Fruit fly (Drosophila melanogaster) whole organism, embryonic: ENCODE data around the gene CG3347.
A peak's percentile ranks its signal among the peaks of the same experiment; 100 is the strongest.

Experiments used
- B-H1 ChIP-seq: fragments of 200-800 bp; sonication (Bioruptor generic); IDR thresholded peaks from 3 replicates; pipeline ENCODE4 v1.3.6; 2022; ENCODE audit warnings: missing biosample characterization, missing genetic modification characterization
- C15 ChIP-seq: fragments of 200-800 bp; sonication (Bioruptor generic); IDR thresholded peaks from 3 replicates; pipeline ENCODE4 v1.3.6; 2022; ENCODE audit warnings: missing biosample characterization, missing genetic modification characterization
- CG10267 ChIP-seq: fragments of 200-800 bp; sonication (Bioruptor generic); optimal IDR thresholded peaks from 2 replicates; lab custom pipeline; 2018; ENCODE audit warnings: missing biosample characterization, mild to moderate bottlenecking, missing genetic modification characterization, moderate library complexity
- CG10654 ChIP-seq: fragments of 200-800 bp; sonication (Bioruptor generic); optimal IDR thresholded peaks from 2 replicates; lab custom pipeline; 2016; ENCODE audit warnings: missing biosample characterization, missing genetic modification characterization
- CG11085 ChIP-seq: fragments of 200-800 bp; sonication (Bioruptor generic); IDR thresholded peaks from 2 replicates; pipeline ENCODE4 v1.3.6; 2022; ENCODE audit warnings: missing biosample characterization, missing genetic modification characterization
- CG11723 ChIP-seq: fragments of 200-800 bp; sonication (Bioruptor generic); optimal IDR thresholded peaks from 2 replicates; lab custom pipeline; 2017; ENCODE audit warnings: missing biosample characterization, mild to moderate bottlenecking, missing genetic modification characterization
- CG12071 ChIP-seq: fragments of 200-800 bp; sonication (Bioruptor generic); optimal IDR thresholded peaks from 3 replicates; lab custom pipeline; 2018; ENCODE audit warnings: missing biosample characterization, mild to moderate bottlenecking, missing genetic modification characterization
- CG12219 ChIP-seq: fragments of 200-800 bp; sonication (Bioruptor generic); optimal IDR thresholded peaks from 3 replicates; lab custom pipeline; 2018; ENCODE audit warnings: missing biosample characterization, mild to moderate bottlenecking, missing genetic modification characterization
- CG12299 ChIP-seq: fragments of 200-800 bp; sonication (Bioruptor generic); optimal IDR thresholded peaks from 2 replicates; lab custom pipeline; 2018; ENCODE audit warnings: missing biosample characterization, mild to moderate bottlenecking, missing genetic modification characterization
- CG1792 ChIP-seq: fragments of 200-800 bp; sonication (Bioruptor generic); optimal IDR thresholded peaks from 2 replicates; lab custom pipeline; 2016; ENCODE audit warnings: missing biosample characterization, missing genetic modification characterization
- CG18476 ChIP-seq: fragments of 200-800 bp; sonication (Bioruptor generic); optimal IDR thresholded peaks from 2 replicates; lab custom pipeline; 2016; ENCODE audit warnings: missing biosample characterization, mild to moderate bottlenecking, missing genetic modification characterization
- CG18599 ChIP-seq: fragments of 200-800 bp; sonication (Bioruptor generic); optimal IDR thresholded peaks from 3 replicates; lab custom pipeline; 2017; ENCODE audit warnings: missing biosample characterization, missing genetic modification characterization, mild to moderate bottlenecking, moderate library complexity, missing genetic modification reagents
- CG18764 ChIP-seq: fragments of 200-800 bp; sonication (Bioruptor generic); optimal IDR thresholded peaks from 3 replicates; lab custom pipeline; 2016; ENCODE audit warnings: missing biosample characterization, missing genetic modification characterization
- CG31365 ChIP-seq: fragments of 200-800 bp; sonication (Bioruptor generic); optimal IDR thresholded peaks from 2 replicates; lab custom pipeline; 2018; ENCODE audit warnings: missing biosample characterization, mild to moderate bottlenecking, missing genetic modification characterization
- CG32772 ChIP-seq: fragments of 200-800 bp; sonication (Bioruptor generic); IDR thresholded peaks from 2 replicates; pipeline ENCODE4 v1.3.6; 2022; ENCODE audit warnings: missing biosample characterization, missing genetic modification characterization
- CG3281 ChIP-seq: fragments of 200-800 bp; sonication (Bioruptor generic); optimal IDR thresholded peaks from 3 replicates; lab custom pipeline; 2017; ENCODE audit warnings: missing biosample characterization, mild to moderate bottlenecking, missing genetic modification characterization
- CG6175 ChIP-seq: fragments of 200-800 bp; sonication (Bioruptor generic); IDR thresholded peaks from 3 replicates; pipeline ENCODE4 v1.3.6; 2022; ENCODE audit warnings: missing biosample characterization, missing genetic modification characterization
- CG6654 ChIP-seq: fragments of 200-800 bp; sonication (Bioruptor generic); optimal IDR thresholded peaks from 2 replicates; lab custom pipeline; 2017; ENCODE audit warnings: missing biosample characterization, mild to moderate bottlenecking, missing genetic modification characterization
- CG7839 ChIP-seq: fragments of 200-800 bp; sonication (Bioruptor generic); optimal IDR thresholded peaks from 3 replicates; lab custom pipeline; 2018; ENCODE audit warnings: missing biosample characterization, mild to moderate bottlenecking, missing genetic modification characterization, moderate library complexity
- CG9932 ChIP-seq: fragments of 200-800 bp; sonication (Bioruptor generic); IDR thresholded peaks from 2 replicates; pipeline ENCODE4 v1.3.6; 2022; ENCODE audit warnings: missing biosample characterization, missing genetic modification characterization
- CHES-1-like ChIP-seq: fragments of 200-800 bp; sonication (Bioruptor generic); optimal IDR thresholded peaks from 2 replicates; lab custom pipeline; 2016; ENCODE audit warnings: missing biosample characterization, missing genetic modification characterization
- CTCF ChIP-seq: fragments of 200-800 bp; sonication (Bioruptor generic); optimal IDR thresholded peaks from 2 replicates; lab custom pipeline; 2017; ENCODE audit warnings: missing biosample characterization, mild to moderate bottlenecking, missing genetic modification characterization, moderate library complexity
- Dek ChIP-seq: fragments of 200-800 bp; sonication (Bioruptor generic); optimal IDR thresholded peaks from 3 replicates; lab custom pipeline; 2019; ENCODE audit warnings: missing biosample characterization, mild to moderate bottlenecking, missing genetic modification characterization, moderate library complexity
- Dfd ChIP-seq, 2 experiments: fragments of >200 bp; optimal IDR thresholded peaks; 2 replicates each; lab custom pipeline; 2017; ENCODE audit warnings: missing biosample characterization in 2 of 2, missing genetic modification characterization in 2 of 2
- Gsc ChIP-seq: fragments of 200-800 bp; sonication (Bioruptor generic); IDR thresholded peaks from 2 replicates; pipeline ENCODE4 v1.3.6; 2022; ENCODE audit warnings: missing biosample characterization, missing genetic modification characterization
- HHEX ChIP-seq: fragments of 200-800 bp; sonication (Bioruptor generic); optimal IDR thresholded peaks from 3 replicates; lab custom pipeline; 2017; ENCODE audit warnings: missing biosample characterization, mild to moderate bottlenecking, missing genetic modification characterization, missing genetic modification reagents
- Hr3 ChIP-seq: fragments of 200-800 bp; sonication (Bioruptor generic); optimal IDR thresholded peaks from 3 replicates; lab custom pipeline; 2016; ENCODE audit warnings: missing biosample characterization, missing genetic modification characterization
- MBD-R2 ChIP-seq: fragments of 200-800 bp; sonication (Bioruptor generic); IDR thresholded peaks from 2 replicates; pipeline ENCODE4 v1.3.6; 2022; ENCODE audit warnings: missing biosample characterization, missing genetic modification characterization
- MTF-1 ChIP-seq: fragments of 200-800 bp; sonication (Bioruptor generic); optimal IDR thresholded peaks from 2 replicates; lab custom pipeline; 2018; ENCODE audit warnings: missing biosample characterization, mild to moderate bottlenecking, missing genetic modification characterization, borderline replicate concordance
- Mrtf ChIP-seq: fragments of 200-800 bp; sonication (Bioruptor generic); IDR thresholded peaks from 3 replicates; pipeline ENCODE4 v1.3.6; 2022; ENCODE audit warnings: missing biosample characterization, missing genetic modification characterization
- NfI ChIP-seq: fragments of 200-800 bp; sonication (Bioruptor generic); optimal IDR thresholded peaks from 3 replicates; lab custom pipeline; 2018; ENCODE audit warnings: missing biosample characterization, mild to moderate bottlenecking, missing genetic modification characterization, moderate library complexity
- Opbp ChIP-seq: fragments of 200-800 bp; sonication (Bioruptor generic); IDR thresholded peaks from 3 replicates; pipeline ENCODE4 v1.3.6; 2022; ENCODE audit warnings: missing biosample characterization, missing genetic modification characterization; ENCODE audit not compliant: partially characterized antibody
- Rx ChIP-seq: fragments of 200-800 bp; sonication (Bioruptor generic); IDR thresholded peaks from 2 replicates; pipeline ENCODE4 v1.3.6; 2022; ENCODE audit warnings: missing biosample characterization, missing genetic modification characterization
- Sox100B ChIP-seq: fragments of 200-800 bp; sonication (Bioruptor generic); optimal IDR thresholded peaks from 3 replicates; lab custom pipeline; 2018; ENCODE audit warnings: missing biosample characterization, mild to moderate bottlenecking, missing genetic modification characterization
- Sry-δ ChIP-seq: fragments of 200-800 bp; sonication (Bioruptor generic); optimal IDR thresholded peaks from 2 replicates; lab custom pipeline; 2016; ENCODE audit warnings: missing biosample characterization, missing genetic modification characterization
- TFAM ChIP-seq: fragments of 200-800 bp; sonication (Bioruptor generic); optimal IDR thresholded peaks from 2 replicates; lab custom pipeline; 2017; ENCODE audit warnings: missing biosample characterization, missing genetic modification characterization, inconsistent platforms
- ara ChIP-seq: fragments of 200-800 bp; sonication (Bioruptor generic); IDR thresholded peaks from 2 replicates; pipeline ENCODE4 v1.3.6; 2022; ENCODE audit warnings: missing biosample characterization, missing genetic modification characterization
- cg ChIP-seq: fragments of 200-800 bp; sonication (Bioruptor generic); optimal IDR thresholded peaks from 3 replicates; lab custom pipeline; 2019; ENCODE audit warnings: missing biosample characterization, mild to moderate bottlenecking, missing genetic modification characterization, moderate library complexity
- chm ChIP-seq: fragments of 200-800 bp; sonication (Bioruptor generic); IDR thresholded peaks from 2 replicates; pipeline ENCODE4 v1.3.6; 2022; ENCODE audit warnings: missing biosample characterization, missing genetic modification characterization
- ewg ChIP-seq: fragments of 200-800 bp; sonication (Bioruptor generic); optimal IDR thresholded peaks from 3 replicates; lab custom pipeline; 2017; ENCODE audit warnings: mild to moderate bottlenecking, missing biosample characterization, missing genetic modification reagents, missing genetic modification characterization
- gcm2 ChIP-seq: fragments of 200-800 bp; sonication (Bioruptor generic); optimal IDR thresholded peaks from 2 replicates; lab custom pipeline; 2016; ENCODE audit warnings: missing biosample characterization, missing genetic modification characterization
- gem ChIP-seq: fragments of 200-800 bp; sonication (Bioruptor generic); optimal IDR thresholded peaks from 2 replicates; lab custom pipeline; 2019; ENCODE audit warnings: missing biosample characterization, mild to moderate bottlenecking, missing genetic modification characterization, moderate library complexity
- inv ChIP-seq: fragments of 200-800 bp; sonication (Bioruptor generic); IDR thresholded peaks from 2 replicates; pipeline ENCODE4 v1.3.6; 2022; ENCODE audit warnings: missing biosample characterization, missing genetic modification characterization; ENCODE audit not compliant: partially characterized antibody
- lab ChIP-seq: fragments of 200-800 bp; sonication (Bioruptor generic); optimal IDR thresholded peaks from 3 replicates; lab custom pipeline; 2017; ENCODE audit warnings: missing biosample characterization, missing genetic modification characterization, mild to moderate bottlenecking, moderate library complexity, missing genetic modification reagents
- oc ChIP-seq: fragments of 200-800 bp; sonication (Bioruptor generic); optimal IDR thresholded peaks from 2 replicates; lab custom pipeline; 2018; ENCODE audit warnings: missing biosample characterization, mild to moderate bottlenecking, missing genetic modification characterization, moderate library complexity
- pfk ChIP-seq: fragments of 200-800 bp; sonication (Bioruptor generic); optimal IDR thresholded peaks from 2 replicates; lab custom pipeline; 2018; ENCODE audit warnings: missing biosample characterization, mild to moderate bottlenecking, missing genetic modification characterization, moderate library complexity
- pzg ChIP-seq: fragments of 200-800 bp; sonication (Bioruptor generic); optimal IDR thresholded peaks from 3 replicates; lab custom pipeline; 2018; ENCODE audit warnings: missing biosample characterization, mild to moderate bottlenecking, missing genetic modification characterization, moderate library complexity
- ranshi ChIP-seq: fragments of 200-800 bp; sonication (Bioruptor generic); IDR thresholded peaks from 2 replicates; pipeline ENCODE4 v1.3.6; 2022; ENCODE audit warnings: missing biosample characterization, missing genetic modification characterization
- row ChIP-seq: fragments of 200-800 bp; sonication (Bioruptor generic); IDR thresholded peaks from 3 replicates; pipeline ENCODE4 v1.3.6; 2022; ENCODE audit warnings: missing biosample characterization, missing genetic modification characterization
- schlank ChIP-seq: fragments of 200-800 bp; sonication (Bioruptor generic); optimal IDR thresholded peaks from 2 replicates; lab custom pipeline; 2018; ENCODE audit warnings: missing biosample characterization, mild to moderate bottlenecking, missing genetic modification characterization
- tap ChIP-seq: fragments of 200-800 bp; optimal IDR thresholded peaks from 3 replicates; lab custom pipeline; 2019; ENCODE audit warnings: missing biosample characterization, mild to moderate bottlenecking, missing genetic modification characterization, moderate library complexity

The CG3347 gene

dm6 chr2L:3269137-3269536 lies at the start of gene CG3347:
Gene CG3347, plus strand, starts transcription at chr2L:3269437.
- TF ChIP-seq Sox100B (no peak), Rx (GFP tag; lab: Robert Waterston, UW) (no peak), CG6175 (GFP tag; lab: Robert Waterston, UW) (no peak), CG18476 (GFP tag; lab: Kevin White, UChicago) (no peak), pfk (GFP tag; lab: Kevin White, UChicago) (no peak), inv (GFP tag; lab: Robert Waterston, UW) (no peak), TFAM (GFP tag; lab: Kevin White, UChicago) (no peak), gem (no peak), pzg (GFP tag; lab: Kevin White, UChicago) (no peak), CG11723 (GFP tag; lab: Kevin White, UChicago) (no peak), CHES-1-like (GFP tag; lab: Kevin White, UChicago) (no peak), CG9932 (GFP tag; lab: Robert Waterston, UW) (no peak), CG12071 (no peak), chm (GFP tag; lab: Robert Waterston, UW) (no peak)

DNA sequence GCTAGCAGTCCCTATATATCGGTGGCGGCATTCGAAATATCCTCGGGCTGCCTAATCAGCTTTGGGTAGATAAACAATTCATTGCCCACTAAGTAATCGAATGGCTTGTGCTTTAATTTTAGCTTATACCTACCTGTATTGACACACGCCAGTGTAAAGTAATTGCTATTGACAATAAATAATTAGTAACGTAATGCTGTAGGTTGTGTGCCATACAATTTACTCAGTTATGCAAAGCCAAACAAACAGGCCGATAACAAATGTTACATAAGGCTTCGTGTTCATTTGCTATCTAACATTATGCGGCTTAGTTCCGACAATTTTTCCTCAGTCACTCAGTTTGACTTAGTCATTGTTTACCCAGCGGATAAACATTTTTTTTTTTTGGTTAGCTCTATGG lies 40.5 kb upstream of the CG3347 start:
- TF ChIP-seq Gsc (GFP tag; lab: Robert Waterston, UW) (no peak), MTF-1 (peak; percentile 61), MBD-R2 (GFP tag; lab: Robert Waterston, UW) (no peak), CG11085 (GFP tag; lab: Robert Waterston, UW) (no peak), CG1792 (GFP tag; lab: Kevin White, UChicago) (no peak), Dek (tag; lab: Kevin White, UChicago) (no peak), CG10267 (tag; lab: Kevin White, UChicago) (no peak), Sry-δ (GFP tag; lab: Kevin White, UChicago) (no peak), CG32772 (GFP tag; lab: Robert Waterston, UW) (no peak), CG12299 (tag; lab: Kevin White, UChicago) (no peak), CG6654 (GFP tag; lab: Kevin White, UChicago) (no peak), oc (tag; lab: Kevin White, UChicago) (no peak), CG18764 (peak; percentile 30), CG7839 (tag; lab: Kevin White, UChicago) (peak; percentile 28), Hr3 (GFP tag; lab: Kevin White, UChicago) (no peak), gcm2 (GFP tag; lab: Kevin White, UChicago) (no peak), NfI (GFP tag; lab: Kevin White, UChicago) (no peak), tap (tag; lab: Kevin White, UChicago) (peak; percentile 27), CG18599 (GFP tag; lab: Kevin White, UChicago) (peak; percentile 74), CTCF (GFP tag; lab: Kevin White, UChicago) (no peak), C15 (GFP tag; lab: Robert Waterston, UW) (no peak), CG12219 (GFP tag; lab: Kevin White, UChicago) (no peak), CG31365 (tag; lab: Kevin White, UChicago) (peak; percentile 26), Mrtf (GFP tag; lab: Robert Waterston, UW) (no peak), row (GFP tag; lab: Robert Waterston, UW) (no peak), ara (no peak), HHEX (GFP tag; lab: Kevin White, UChicago) (peak; percentile 69), schlank (tag; lab: Kevin White, UChicago) (no peak), lab (GFP tag; lab: Kevin White, UChicago) (peak; percentile 81), ewg (GFP tag; lab: Kevin White, UChicago) (no peak), B-H1 (GFP tag; lab: Robert Waterston, UW) (no peak; the same call in 2 of the 3 replicates), CG3281 (GFP tag; lab: Kevin White, UChicago) (peak; percentile 67), CG10654 (GFP tag; lab: Kevin White, UChicago) (no peak), Rx (GFP tag; lab: Robert Waterston, UW) (no peak), ranshi (GFP tag; lab: Robert Waterston, UW) (no peak), Dfd (GFP tag; optimal IDR thresholded peaks at IDR 0.05; lab: Kevin White, UChicago) (no peak), TFAM (GFP tag; lab: Kevin White, UChicago) (no peak), cg (GFP tag; lab: Kevin White, UChicago) (no peak), Opbp (GFP tag; lab: Robert Waterston, UW) (no peak)
